Fruit fly (Drosophila melanogaster): Measurements from ENCODE around the gene brv2.

dm6 chr3L:17325418-17325817, 19.1 kb downstream of the brv2 start, which contains the start of gene CG13725:
- TF ChIP-seq CG11696 (GFP tag; IDR thresholded peaks at IDR 0.05), result no peak
- TF ChIP-seq Atf6 (GFP tag; IDR thresholded peaks at IDR 0.05), result no peak
- TF ChIP-seq bowl (GFP tag; IDR thresholded peaks at IDR 0.05), result no peak
- TF ChIP-seq Sin3A (optimal IDR thresholded peaks at IDR 0.05), result no peak
- TF ChIP-seq CG8924 (tag; optimal IDR thresholded peaks at IDR 0.05), result no peak
- TF ChIP-seq Fer1 (GFP tag; optimal IDR thresholded peaks at IDR 0.05), result no peak
- TF ChIP-seq CG13624 (GFP tag; optimal IDR thresholded peaks at IDR 0.05), result no peak
- no peak for TF ChIP-seq CG12391 (tag; optimal IDR thresholded peaks at IDR 0.05)
- TF ChIP-seq Hr39 (optimal IDR thresholded peaks at IDR 0.05), result no peak
- no peak for TF ChIP-seq bsh (GFP tag; optimal IDR thresholded peaks at IDR 0.05)
- TF ChIP-seq sna (GFP tag; IDR thresholded peaks at IDR 0.05; ENCODE audit: partially characterized antibody), result no peak
- TF ChIP-seq croc (GFP tag; conservative IDR thresholded peaks at IDR 0.05), result no peak
- TF ChIP-seq Sox100B (GFP tag; optimal IDR thresholded peaks at IDR 0.05), result no peak
- no peak for TF ChIP-seq CG10462 (GFP tag; optimal IDR thresholded peaks at IDR 0.05)
